Fruit fly (Drosophila melanogaster): ENCODE data around the gene CG8028.

dm6 chrX:19276489-19277117, 3.5 kb downstream of the CG8028 start, which contains the start of the genes CG32537 and CG32536:
- TF ChIP-seq CG8478 (optimal IDR thresholded peaks at IDR 0.05): no peak
- TF ChIP-seq pan (optimal IDR thresholded peaks at IDR 0.05): no peak
- no peak for TF ChIP-seq usp (GFP tag; optimal IDR thresholded peaks at IDR 0.05)
- TF ChIP-seq psq (optimal IDR thresholded peaks at IDR 0.05): no peak

Data from whole organism.